Worm (Caenorhabditis elegans): ENCODE results near the gene slc-25A29.

slc-25A29 gene

DNA sequence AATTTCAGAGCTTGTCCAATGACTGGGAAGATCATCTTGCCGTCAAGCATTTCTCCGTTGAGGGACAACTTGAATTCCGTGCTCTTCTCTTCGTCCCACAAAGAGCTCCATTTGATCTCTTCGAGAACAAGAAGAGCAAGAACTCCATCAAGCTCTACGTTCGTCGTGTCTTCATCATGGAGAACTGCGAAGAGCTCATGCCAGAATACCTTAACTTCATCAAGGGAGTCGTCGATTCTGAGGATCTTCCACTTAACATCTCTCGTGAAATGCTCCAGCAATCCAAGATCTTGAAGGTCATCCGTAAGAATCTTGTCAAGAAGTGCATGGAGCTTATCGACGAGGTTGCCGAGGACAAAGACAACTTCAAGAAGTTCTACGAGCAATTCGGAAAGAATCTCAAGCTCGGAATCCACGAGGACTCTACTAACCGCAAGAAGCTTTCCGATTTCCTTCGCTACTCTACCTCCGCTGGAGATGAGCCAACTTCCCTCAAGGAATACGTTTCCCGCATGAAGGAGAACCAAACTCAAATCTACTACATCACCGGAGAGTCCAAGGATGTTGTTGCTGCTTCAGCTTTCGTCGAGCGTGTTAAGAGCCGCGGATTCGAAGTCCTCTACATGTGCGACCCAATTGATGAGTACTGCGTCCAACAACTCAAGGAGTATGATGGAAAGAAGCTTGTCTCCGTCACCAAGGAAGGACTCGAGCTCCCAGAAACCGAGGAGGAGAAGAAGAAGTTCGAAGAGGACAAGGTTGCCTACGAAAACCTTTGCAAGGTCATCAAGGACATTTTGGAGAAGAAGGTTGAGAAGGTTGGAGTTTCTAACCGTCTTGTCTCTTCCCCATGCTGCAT, 29.4 kb upstream of the slc-25A29 start (continued):
- TF ChIP-seq snpc-4 (GFP tag; optimal IDR thresholded peaks at IDR 0.05) = no peak
- peak in 1 of 4 experiments; percentile 30 for TF ChIP-seq snpc-4 (tag; optimal IDR thresholded peaks at IDR 0.05)
- TF ChIP-seq lsy-27 (tag; optimal IDR thresholded peaks at IDR 0.05; ENCODE audit: borderline replicate concordance, insufficient read depth) = no peak
- TF ChIP-seq ceh-100 (GFP tag; IDR thresholded peaks at IDR 0.05) = no peak
- TF ChIP-seq F23B12.7 (tag; optimal IDR thresholded peaks at IDR 0.05; ENCODE audit: insufficient read depth) = no peak
- TF ChIP-seq egl-44 (GFP tag; IDR thresholded peaks at IDR 0.05) = no peak; the same call in none of the 2 replicates
- peak; percentile 17; the same call in 1 of the 2 replicates for TF ChIP-seq ztf-6 (GFP tag; IDR thresholded peaks at IDR 0.05)
- TF ChIP-seq ama-1 (optimal IDR thresholded peaks at IDR 0.05) = peak; percentile 65
- no peak for TF ChIP-seq ama-1 (GFP tag; optimal IDR thresholded peaks at IDR 0.05)
- TF ChIP-seq madf-6 (GFP tag; IDR thresholded peaks at IDR 0.05) = peak; percentile 5; the same call in 1 of the 2 replicates
- TF ChIP-seq somi-1 (GFP tag; optimal IDR thresholded peaks at IDR 0.05) = no peak
- TF ChIP-seq Y53G8AR.9 (GFP tag; conservative IDR thresholded peaks at IDR 0.05) = peak; percentile 28; the same call in 1 of the 2 replicates
- no peak for TF ChIP-seq nhr-179 (tag; optimal IDR thresholded peaks at IDR 0.05)
- no peak for TF ChIP-seq sptf-2 (GFP tag; optimal IDR thresholded peaks at IDR 0.05)
- no peak for TF ChIP-seq F55B11.4 (tag; optimal IDR thresholded peaks at IDR 0.05; ENCODE audit: borderline replicate concordance, insufficient read depth)
- no peak for TF ChIP-seq dpl-1 (GFP tag; optimal IDR thresholded peaks at IDR 0.05)
- TF ChIP-seq bed-1 (GFP tag; IDR thresholded peaks at IDR 0.05) = 0 out of 2 replicates have a peak, but pooled peaks have one; percentile 15
- no peak for TF ChIP-seq Y53F4B.3 (GFP tag; IDR thresholded peaks at IDR 0.05)
- TF ChIP-seq egl-18 (GFP tag; IDR thresholded peaks at IDR 0.05) = no peak
- 0 out of 2 replicates have a peak, but pooled peaks have one; percentile 54 for TF ChIP-seq zfh-2 (GFP tag; conservative IDR thresholded peaks at IDR 0.05)
- TF ChIP-seq mxl-1 (tag; optimal IDR thresholded peaks at IDR 0.05) = no peak
- no peak for TF ChIP-seq F37B4.10 (GFP tag; IDR thresholded peaks at IDR 0.05)
- TF ChIP-seq sea-2 (GFP tag; IDR thresholded peaks at IDR 0.05) = no peak
- no peak for TF ChIP-seq F22D6.2 (tag; optimal IDR thresholded peaks at IDR 0.05)
- TF ChIP-seq F57A8.1 (GFP tag; optimal IDR thresholded peaks at IDR 0.05) = no peak
- no peak for TF ChIP-seq ceh-27 (GFP tag; optimal IDR thresholded peaks at IDR 0.05)
- TF ChIP-seq aptf-3 (GFP tag; IDR thresholded peaks at IDR 0.05) = no peak
- TF ChIP-seq mel-28 (tag; optimal IDR thresholded peaks at IDR 0.05; ENCODE audit: borderline replicate concordance) = no peak
- no peak for TF ChIP-seq repo-1 (tag; optimal IDR thresholded peaks at IDR 0.05)
- no peak for TF ChIP-seq ceh-58 (GFP tag; IDR thresholded peaks at IDR 0.05)
- no peak for TF ChIP-seq lin-35 (GFP tag; optimal IDR thresholded peaks at IDR 0.05)
- no peak for TF ChIP-seq ceh-40 (GFP tag; IDR thresholded peaks at IDR 0.05)
- no peak for TF ChIP-seq attf-6 (GFP tag; IDR thresholded peaks at IDR 0.05)
- no peak for TF ChIP-seq Y79H2A.3 (GFP tag; conservative IDR thresholded peaks at IDR 0.05)
- TF ChIP-seq die-1 (tag; optimal IDR thresholded peaks at IDR 0.05) = no peak
- no peak; the same call in 1 of the 2 replicates for TF ChIP-seq hmg-1.2 (GFP tag; IDR thresholded peaks at IDR 0.05)
- no peak for TF ChIP-seq snpc-1.1 (tag; optimal IDR thresholded peaks at IDR 0.05; ENCODE audit: insufficient read depth)
- TF ChIP-seq B0336.3 (GFP tag; IDR thresholded peaks at IDR 0.05) = peak; percentile 5
- TF ChIP-seq rpc-1 (optimal IDR thresholded peaks at IDR 0.05) = no peak
- TF ChIP-seq rpc-1 (tag; optimal IDR thresholded peaks at IDR 0.05) = no peak
- peak; percentile 40; the same call in 1 of the 2 replicates for TF ChIP-seq mcd-1 (GFP tag; IDR thresholded peaks at IDR 0.05)
- no peak for TF ChIP-seq atf-7 (tag; optimal IDR thresholded peaks at IDR 0.05)
- no peak for TF ChIP-seq ceh-91 (GFP tag; IDR thresholded peaks at IDR 0.05)
- TF ChIP-seq C17E4.6 (GFP tag; IDR thresholded peaks at IDR 0.05) = no peak
- peak; percentile 66 for TF ChIP-seq hsf-1 (GFP tag; IDR thresholded peaks at IDR 0.05)
- TF ChIP-seq ztf-25 (GFP tag; IDR thresholded peaks at IDR 0.05) = no peak
- no peak for TF ChIP-seq B0035.1 (tag; optimal IDR thresholded peaks at IDR 0.05)
- TF ChIP-seq dox-1 (GFP tag; IDR thresholded peaks at IDR 0.05) = peak; percentile 9
